Fruit fly (Drosophila melanogaster): ENCODE measurements around the gene CG3323.

Gene CG3323

DNA sequence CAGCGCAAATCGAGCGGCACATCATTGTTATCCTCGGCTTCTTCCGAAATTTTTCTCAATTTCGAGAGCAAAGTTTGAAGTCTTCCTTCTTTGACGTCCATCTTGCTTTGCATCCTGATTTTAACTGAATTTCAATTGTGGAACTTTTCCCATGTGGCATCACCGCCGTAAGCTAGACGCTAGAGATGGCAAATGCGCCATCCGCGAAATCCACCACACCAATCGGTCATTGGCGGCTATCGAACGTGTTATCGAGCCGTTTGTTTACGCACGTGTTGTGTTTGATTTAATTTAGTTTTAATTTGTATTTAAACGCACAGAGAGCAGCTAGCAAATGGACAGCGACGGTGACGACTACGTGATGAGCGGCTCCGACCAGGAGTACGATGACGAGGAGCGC is 11.7 kb upstream of the CG3323 start, which contains the start of the genes CG15930 and Sas10 (continued):
- TF ChIP-seq CG7372 (GFP tag; IDR thresholded peaks at IDR 0.05) = no peak
- 0 out of 4 replicates have a peak, but pooled peaks have one; percentile 48 for TF ChIP-seq chinmo (GFP tag; IDR thresholded peaks at IDR 0.05; ENCODE audit: partially characterized antibody)
- TF ChIP-seq CG4424 (GFP tag; optimal IDR thresholded peaks at IDR 0.05) = no peak
- TF ChIP-seq row (GFP tag; IDR thresholded peaks at IDR 0.05) = no peak
- no peak for TF ChIP-seq Lpt (GFP tag; optimal IDR thresholded peaks at IDR 0.05)
- no peak for TF ChIP-seq CTCF (GFP tag; optimal IDR thresholded peaks at IDR 0.05)
- no peak for TF ChIP-seq disco-r (GFP tag; optimal IDR thresholded peaks at IDR 0.05)
- TF ChIP-seq CG12219 (GFP tag; optimal IDR thresholded peaks at IDR 0.05) = no peak
- TF ChIP-seq ham (GFP tag; IDR thresholded peaks at IDR 0.05) = no peak
- no peak for TF ChIP-seq gsb-n (tag; optimal IDR thresholded peaks at IDR 0.05)
- no peak for TF ChIP-seq CG13775 (GFP tag; optimal IDR thresholded peaks at IDR 0.05)
- TF ChIP-seq CG14441 (GFP tag; IDR thresholded peaks at IDR 0.05) = no peak
- no peak for TF ChIP-seq gce (GFP tag; IDR thresholded peaks at IDR 0.05)
- TF ChIP-seq CG5245 (GFP tag; optimal IDR thresholded peaks at IDR 0.05) = no peak
- TF ChIP-seq trem (tag; optimal IDR thresholded peaks at IDR 0.05) = peak; percentile 27
- no peak for TF ChIP-seq Taf1 (GFP tag; IDR thresholded peaks at IDR 0.05)
- no peak for TF ChIP-seq CG1602 (GFP tag; optimal IDR thresholded peaks at IDR 0.05)
- TF ChIP-seq bowl (GFP tag; IDR thresholded peaks at IDR 0.05) = no peak
- no peak for TF ChIP-seq wdn (GFP tag; IDR thresholded peaks at IDR 0.05)
- TF ChIP-seq mld (GFP tag; IDR thresholded peaks at IDR 0.05; ENCODE audit: partially characterized antibody) = no peak
- no peak for TF ChIP-seq CG17328 (GFP tag; IDR thresholded peaks at IDR 0.05)
- no peak for TF ChIP-seq CG13296 (GFP tag; optimal IDR thresholded peaks at IDR 0.05)
- no peak for TF ChIP-seq odd (GFP tag; optimal IDR thresholded peaks at IDR 0.05)
- TF ChIP-seq CG12744 (GFP tag; optimal IDR thresholded peaks at IDR 0.05) = no peak
- TF ChIP-seq wek (GFP tag; optimal IDR thresholded peaks at IDR 0.05) = no peak
- no peak for TF ChIP-seq C15 (GFP tag; IDR thresholded peaks at IDR 0.05)
- TF ChIP-seq NC2β (GFP tag; optimal IDR thresholded peaks at IDR 0.05) = no peak
- TF ChIP-seq Med (GFP tag) = peak; percentile 20
- no peak for TF ChIP-seq CG7357 (GFP tag; IDR thresholded peaks at IDR 0.05)
- no peak for TF ChIP-seq sna (GFP tag; IDR thresholded peaks at IDR 0.05; ENCODE audit: partially characterized antibody)
- no peak for TF ChIP-seq Fer2 (tag; optimal IDR thresholded peaks at IDR 0.05)
- no peak for TF ChIP-seq ken (GFP tag; IDR thresholded peaks at IDR 0.05)
- no peak for TF ChIP-seq ro (GFP tag; IDR thresholded peaks at IDR 0.05)
- no peak for TF ChIP-seq CG14014 (GFP tag; IDR thresholded peaks at IDR 0.05)
- TF ChIP-seq CG4282 (GFP tag; optimal IDR thresholded peaks at IDR 0.05) = no peak
- no peak for TF ChIP-seq klu (GFP tag; IDR thresholded peaks at IDR 0.05)
- peak; percentile 56; the same call in 1 of the 2 replicates for TF ChIP-seq CG13287 (GFP tag; IDR thresholded peaks at IDR 0.05; ENCODE audit: partially characterized antibody)
- no peak for TF ChIP-seq org-1 (GFP tag; optimal IDR thresholded peaks at IDR 0.05)
- no peak for TF ChIP-seq Eip74EF (GFP tag; optimal IDR thresholded peaks at IDR 0.05)
- TF ChIP-seq pum (GFP tag; optimal IDR thresholded peaks at IDR 0.05) = no peak
- no peak for TF ChIP-seq E2f1 (GFP tag; IDR thresholded peaks at IDR 0.05)
- TF ChIP-seq CG12659 (GFP tag; optimal IDR thresholded peaks at IDR 0.05) = peak; percentile 30
- no peak for TF ChIP-seq CG32532 (GFP tag; IDR thresholded peaks at IDR 0.05)
- no peak for TF ChIP-seq usp (GFP tag; optimal IDR thresholded peaks at IDR 0.05)
- no peak for TF ChIP-seq CG31388 (GFP tag; optimal IDR thresholded peaks at IDR 0.05)
- no peak for TF ChIP-seq CG7271 (tag; optimal IDR thresholded peaks at IDR 0.05)
- TF ChIP-seq CG11696 (GFP tag; IDR thresholded peaks at IDR 0.05) = no peak
- TF ChIP-seq Max (GFP tag; optimal IDR thresholded peaks at IDR 0.05) = peak; percentile 45
- no peak for TF ChIP-seq Dad (GFP tag; optimal IDR thresholded peaks at IDR 0.05)
- no peak for TF ChIP-seq CG10321 (GFP tag; IDR thresholded peaks at IDR 0.05)
- TF ChIP-seq Sox100B (GFP tag; optimal IDR thresholded peaks at IDR 0.05) = no peak
- peak; percentile 53 for TF ChIP-seq CG15514 (GFP tag; optimal IDR thresholded peaks at IDR 0.05)
- TF ChIP-seq lilli (GFP tag; optimal IDR thresholded peaks at IDR 0.05) = no peak
- TF ChIP-seq CG2120 (GFP tag; optimal IDR thresholded peaks at IDR 0.05) = no peak
